Worm (Caenorhabditis elegans): ENCODE results near the gene famh-161.

DNA sequence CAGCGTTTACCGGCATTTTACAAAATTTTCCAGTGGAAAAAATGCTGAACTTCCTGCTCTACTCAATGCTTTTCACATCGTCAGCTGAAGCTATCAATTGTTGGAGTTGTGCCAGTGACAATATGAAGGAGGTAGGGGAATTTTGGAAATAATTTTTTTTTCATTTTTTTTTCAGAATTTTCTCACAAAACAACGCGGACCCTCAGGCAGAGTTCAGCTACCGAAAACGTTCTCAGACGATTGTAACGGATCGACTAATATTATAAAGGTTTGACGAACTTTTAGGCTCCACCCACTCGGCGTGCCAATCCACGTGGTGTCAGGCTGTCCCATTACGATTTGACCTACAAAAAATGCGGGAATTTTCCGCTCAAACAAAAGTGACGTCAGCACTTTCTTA lies 45.6 kb upstream of the famh-161 start, which contains the start of gene F26F2.8:
- TF ChIP-seq hlh-6 (tag; optimal IDR thresholded peaks at IDR 0.05) (no peak), nhr-11 (tag; optimal IDR thresholded peaks at IDR 0.05) (no peak), pha-4 (tag; optimal IDR thresholded peaks at IDR 0.05) (no peak), hlh-15 (tag; optimal IDR thresholded peaks at IDR 0.05) (no peak), ceh-31 (tag; optimal IDR thresholded peaks at IDR 0.05) (no peak), K02D7.2 (tag; optimal IDR thresholded peaks at IDR 0.05) (no peak), lim-6 (tag; optimal IDR thresholded peaks at IDR 0.05) (no peak), elt-4 (tag; optimal IDR thresholded peaks at IDR 0.05) (no peak), C08G9.2 (tag; optimal IDR thresholded peaks at IDR 0.05) (no peak), lin-11 (tag; optimal IDR thresholded peaks at IDR 0.05) (no peak), dmd-4 (tag; optimal IDR thresholded peaks at IDR 0.05; ENCODE audit: borderline replicate concordance) (no peak), Y22D7AL.16 (tag; optimal IDR thresholded peaks at IDR 0.05) (no peak), ama-1 (optimal IDR thresholded peaks at IDR 0.05) (no peak), elt-2 (tag; optimal IDR thresholded peaks at IDR 0.05) (no peak)

Measured in whole organism, late embryonic.